Worm (Caenorhabditis elegans) whole organism, L1 larva: ENCODE results near the gene golg-4.

Experiments used
- C04F5.9 ChIP-seq: sonication (generic microtip); optimal IDR thresholded peaks from 2 replicates; lab custom pipeline; 2016; ENCODE audit warnings: missing genetic modification characterization, missing compliant biosample characterization
- C34B4.2 ChIP-seq: sonication (generic microtip); optimal IDR thresholded peaks from 2 replicates; lab custom pipeline; 2017; ENCODE audit warnings: mild to moderate bottlenecking, missing genetic modification characterization, missing compliant biosample characterization
- F16B12.6 ChIP-seq: fragments of 150-350 bp; optimal IDR thresholded peaks from 2 replicates; lab custom pipeline; 2014; ENCODE audit warnings: missing biosample characterization, missing genetic modification characterization
- blmp-1 ChIP-seq: fragments of 150-350 bp; optimal IDR thresholded peaks from 2 replicates; lab custom pipeline; 2014; ENCODE audit warnings: missing biosample characterization, missing genetic modification characterization
- ceh-82 ChIP-seq, 3 experiments: fragments of 150-350 bp in 1 of 3; sonication (generic microtip) in 2 of 3; optimal IDR thresholded peaks; 2 replicates each; lab custom pipeline; 2014 to 2017; ENCODE audit warnings: missing biosample characterization in 3 of 3, missing genetic modification characterization in 3 of 3
- dpl-1 ChIP-seq, 3 experiments: fragments of 150-350 bp in 2 of 3; sonication (generic microtip) in 1 of 3; optimal IDR thresholded peaks; 2 replicates each; lab custom pipeline; 2014 to 2017; ENCODE audit warnings: missing biosample characterization in 3 of 3, missing genetic modification characterization in 3 of 3, missing genetic modification reagents in 3 of 3
- dsc-1 ChIP-seq: sonication (generic microtip); optimal IDR thresholded peaks from 2 replicates; lab custom pipeline; 2016; ENCODE audit warnings: mild to moderate bottlenecking, missing genetic modification characterization, missing compliant biosample characterization
- efl-1 ChIP-seq, 4 experiments: fragments of 150-350 bp; optimal IDR thresholded peaks in 3 of 4; peaks in 1 of 4; 1 replicate in 1 of 4; 2 replicates in 3 of 4; lab custom pipeline; 2014; ENCODE audit warnings: missing biosample characterization in 2 of 4, missing genetic modification characterization in 2 of 4, missing genetic modification reagents in 2 of 4
- egl-27 ChIP-seq, 2 experiments: fragments of 150-350 bp in 1 of 2; sonication (generic microtip); optimal IDR thresholded peaks; 3 replicates each; lab custom pipeline; 2017 to 2018; ENCODE audit warnings: missing biosample characterization in 2 of 2, missing genetic modification characterization in 2 of 2, missing genetic modification reagents in 2 of 2
- elt-3 ChIP-seq, 6 experiments: fragments of 150-350 bp in 1 of 6; sonication (generic microtip); optimal IDR thresholded peaks; 2 replicates each; lab custom pipeline; 2017 to 2018; ENCODE audit warnings: missing biosample characterization in 6 of 6, missing genetic modification characterization in 6 of 6, inconsistent platforms in 1 of 6
- fkh-10 ChIP-seq: sonication (generic microtip); optimal IDR thresholded peaks from 2 replicates; lab custom pipeline; 2017; ENCODE audit warnings: missing biosample characterization, missing genetic modification reagents, missing genetic modification characterization
- fkh-4 ChIP-seq: sonication (generic microtip); optimal IDR thresholded peaks from 2 replicates; lab custom pipeline; 2016; ENCODE audit warnings: missing compliant biosample characterization, missing genetic modification characterization, borderline replicate concordance
- hlh-17 ChIP-seq: fragments of 200-800 bp; sonication (Bioruptor generic); optimal IDR thresholded peaks from 2 replicates; lab custom pipeline; 2018; ENCODE audit warnings: missing genetic modification characterization, mild to moderate bottlenecking, missing compliant biosample characterization, moderate library complexity, borderline replicate concordance
- irx-1 ChIP-seq: sonication (generic microtip); optimal IDR thresholded peaks from 2 replicates; lab custom pipeline; 2016; ENCODE audit warnings: missing genetic modification characterization, missing compliant biosample characterization
- jun-1 ChIP-seq: fragments of 150-350 bp; optimal IDR thresholded peaks from 2 replicates; lab custom pipeline; 2014; ENCODE audit warnings: missing biosample characterization, missing genetic modification reagents, missing genetic modification characterization
- lin-13 ChIP-seq: fragments of 150-350 bp; optimal IDR thresholded peaks from 2 replicates; lab custom pipeline; 2014; ENCODE audit warnings: missing biosample characterization, missing genetic modification reagents, missing genetic modification characterization
- lin-35 ChIP-seq, 2 experiments: fragments of 150-350 bp; optimal IDR thresholded peaks; 2 replicates each; lab custom pipeline; 2014; ENCODE audit warnings: missing biosample characterization in 2 of 2, missing genetic modification characterization in 2 of 2, missing genetic modification reagents in 2 of 2
- lsy-2 ChIP-seq, 2 experiments: fragments of 150-350 bp; optimal IDR thresholded peaks; 2 replicates each; lab custom pipeline; 2014; ENCODE audit warnings: missing biosample characterization in 2 of 2, missing genetic modification characterization in 2 of 2
- mdl-1 ChIP-seq, 2 experiments: fragments of 150-350 bp; optimal IDR thresholded peaks; 2 replicates each; lab custom pipeline; 2014 to 2017; ENCODE audit warnings: missing biosample characterization in 2 of 2, missing genetic modification characterization in 2 of 2, inconsistent platforms in 1 of 2
- nhr-12 ChIP-seq: sonication (generic microtip); optimal IDR thresholded peaks from 2 replicates; lab custom pipeline; 2017; ENCODE audit warnings: missing biosample characterization, missing genetic modification characterization
- nhr-237 ChIP-seq: fragments of 150-350 bp; optimal IDR thresholded peaks from 2 replicates; lab custom pipeline; 2014; ENCODE audit warnings: missing biosample characterization, missing genetic modification characterization
- nhr-47 ChIP-seq: sonication (generic microtip); optimal IDR thresholded peaks from 2 replicates; lab custom pipeline; 2016; ENCODE audit warnings: mild to moderate bottlenecking, missing genetic modification characterization, moderate library complexity, missing compliant biosample characterization
- nhr-76 ChIP-seq: sonication (generic microtip); optimal IDR thresholded peaks from 2 replicates; lab custom pipeline; 2017; ENCODE audit warnings: missing biosample characterization, missing genetic modification characterization
- nhr-85 ChIP-seq: sonication (generic microtip); peaks from one replicate; lab custom pipeline; 2016; ENCODE audit warnings: missing genetic modification characterization, inconsistent platforms, missing compliant biosample characterization
- pax-3 ChIP-seq: fragments of 200-800 bp; sonication (Bioruptor generic); optimal IDR thresholded peaks from 2 replicates; lab custom pipeline; 2018; ENCODE audit warnings: mild to moderate bottlenecking, missing genetic modification characterization, moderate library complexity, missing compliant biosample characterization
- skn-1 ChIP-seq: fragments of 150-350 bp; optimal IDR thresholded peaks from 2 replicates; lab custom pipeline; 2014; ENCODE audit warnings: missing biosample characterization, missing genetic modification characterization
- snu-23 ChIP-seq: sonication (generic microtip); optimal IDR thresholded peaks from 2 replicates; lab custom pipeline; 2016; ENCODE audit warnings: missing genetic modification characterization, missing compliant biosample characterization
- tlp-1 ChIP-seq: fragments of 150-350 bp; optimal IDR thresholded peaks from 2 replicates; lab custom pipeline; 2014; ENCODE audit warnings: missing biosample characterization, missing genetic modification characterization
- unc-30 ChIP-seq: sonication (generic microtip); optimal IDR thresholded peaks from 2 replicates; lab custom pipeline; 2017; ENCODE audit warnings: missing biosample characterization, missing genetic modification characterization
- xbp-1 ChIP-seq: sonication (generic microtip); optimal IDR thresholded peaks from 2 replicates; lab custom pipeline; 2016; ENCODE audit warnings: missing genetic modification characterization, missing compliant biosample characterization

Gene golg-4

DNA sequence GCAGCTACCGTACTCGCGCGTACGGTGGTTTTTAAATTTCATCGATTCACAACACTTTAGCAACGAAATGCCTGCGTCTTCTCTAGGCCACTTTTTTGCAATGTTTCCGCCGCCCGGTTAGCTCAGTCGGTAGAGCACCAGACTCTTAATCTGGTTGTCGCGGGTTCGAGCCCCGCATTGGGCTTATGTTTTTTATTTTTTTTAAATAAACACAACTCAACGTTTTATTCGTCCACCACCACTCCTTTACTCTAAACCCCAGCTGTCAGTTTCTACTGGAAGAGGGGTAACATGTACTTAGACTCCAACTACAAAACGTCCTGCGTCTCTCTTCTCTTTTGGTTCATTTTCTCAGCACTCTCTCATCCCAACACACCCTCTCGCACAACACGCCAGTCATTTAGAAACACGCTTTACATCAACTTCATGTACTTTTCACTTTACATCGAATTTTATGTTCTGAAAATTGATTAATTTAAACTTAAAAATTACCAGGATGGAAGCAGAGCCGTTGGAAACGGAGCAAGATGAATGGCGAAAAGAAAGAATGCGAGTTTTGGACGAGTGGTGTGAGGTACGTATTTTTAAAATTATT is 15.8 kb upstream of the golg-4 start, which contains the start of the genes elmd-1 and hecw-1 (continued):
- TF ChIP-seq nhr-47 (tag; lab: Kevin White, UChicago) = peak; percentile 67

ce11 chrIII:3390144-3390543 is 15.2 kb upstream of the golg-4 start:
- TF ChIP-seq dsc-1 (tag; lab: Kevin White, UChicago) (no peak), fkh-4 (no peak), unc-30 (tag; lab: Kevin White, UChicago) (no peak), C04F5.9 (tag; lab: Kevin White, UChicago) (no peak), xbp-1 (tag; lab: Kevin White, UChicago) (no peak), lin-13 (no peak), nhr-237 (tag; lab: Kevin White, UChicago) (no peak), hlh-17 (GFP tag; lab: Kevin White, UChicago) (no peak), nhr-76 (no peak), ceh-82 (tag; optimal IDR thresholded peaks at IDR 0.05; lab: Kevin White, UChicago) (no peak), F16B12.6 (tag; lab: Kevin White, UChicago) (no peak), jun-1 (tag; lab: Kevin White, UChicago) (no peak), fkh-10 (GFP tag; lab: Kevin White, UChicago) (no peak)

- TF ChIP-seq skn-1 (tag; lab: Kevin White, UChicago) (no peak), mdl-1 (tag; optimal IDR thresholded peaks at IDR 0.05; lab: Kevin White, UChicago) (no peak), nhr-12 (tag; lab: Kevin White, UChicago) (no peak)
- TF ChIP-seq, all 84 proteins: peak for 0
Measured at ce11 chrIII:3393687-3394086, 11.7 kb upstream of the golg-4 start, which contains the start of gene mlc-4. TSS of gene mlc-4 (minus strand) at chrIII:3393787.

DNA sequence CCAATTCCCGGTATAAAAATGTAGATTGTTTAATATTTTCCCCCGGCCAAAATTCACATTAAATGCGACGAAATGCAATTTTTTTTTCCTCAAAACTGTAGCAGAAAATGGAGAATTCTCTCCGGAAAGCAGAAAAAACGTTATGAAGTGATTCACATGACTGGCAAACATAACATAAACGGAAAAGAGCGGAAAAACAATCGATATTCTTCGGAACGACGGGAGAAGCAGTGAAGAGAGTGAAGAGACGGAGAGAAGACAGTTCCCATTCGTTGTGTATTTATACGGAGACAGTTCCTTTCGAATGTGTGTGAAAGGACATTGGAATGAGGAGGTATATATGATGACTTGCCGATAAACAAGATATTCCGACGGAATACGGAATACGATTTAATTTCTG is 10.3 kb upstream of the golg-4 start:
- TF ChIP-seq nhr-85 (tag; lab: Kevin White, UChicago) (peak; percentile 40), blmp-1 (tag; lab: Kevin White, UChicago) (peak; percentile 60), nhr-76 (no peak), dpl-1 (GFP tag; optimal IDR thresholded peaks at IDR 0.05; lab: Kevin White, UChicago) (no peak), elt-3 (tag; optimal IDR thresholded peaks at IDR 0.05; lab: Kevin White, UChicago) (peak in 1 of 6 experiments; percentile 7), tlp-1 (tag; lab: Kevin White, UChicago) (no peak), lin-35 (GFP tag; optimal IDR thresholded peaks at IDR 0.05; lab: Kevin White, UChicago) (no peak)

- TF ChIP-seq efl-1 (optimal IDR thresholded peaks at IDR 0.05; lab: Kevin White, UChicago) = peak; percentile 26 to 54
- peak; percentile 68 to 94 for TF ChIP-seq efl-1 (GFP tag; optimal IDR thresholded peaks at IDR 0.05 in 1 of 2; lab: Kevin White, UChicago)
- no peak for TF ChIP-seq pax-3 (tag; lab: Kevin White, UChicago)
- TF ChIP-seq lsy-2 (tag; optimal IDR thresholded peaks at IDR 0.05; lab: Kevin White, UChicago) = peak in 1 of 2 experiments; percentile 64
- no peak for TF ChIP-seq C34B4.2 (tag; lab: Kevin White, UChicago)
- TF ChIP-seq irx-1 (tag; lab: Kevin White, UChicago) = no peak
- TF ChIP-seq snu-23 (GFP tag; lab: Kevin White, UChicago) = peak; percentile 5
- peak; percentile 37 to 77 for TF ChIP-seq lin-35 (GFP tag; optimal IDR thresholded peaks at IDR 0.05; lab: Kevin White, UChicago)
- TF ChIP-seq dpl-1 (GFP tag; optimal IDR thresholded peaks at IDR 0.05; lab: Kevin White, UChicago) = peak; percentile 21 to 74 (median 62)
- TF ChIP-seq ceh-82 (tag; optimal IDR thresholded peaks at IDR 0.05; lab: Kevin White, UChicago) = peak in 1 of 3 experiments; percentile 22
Measured at ce11 chrIII:3395874-3396467, 9.4 kb upstream of the golg-4 start, which contains the start of gene cri-3. TSS of gene cri-3 (plus strand) at chrIII:3396355.

DNA sequence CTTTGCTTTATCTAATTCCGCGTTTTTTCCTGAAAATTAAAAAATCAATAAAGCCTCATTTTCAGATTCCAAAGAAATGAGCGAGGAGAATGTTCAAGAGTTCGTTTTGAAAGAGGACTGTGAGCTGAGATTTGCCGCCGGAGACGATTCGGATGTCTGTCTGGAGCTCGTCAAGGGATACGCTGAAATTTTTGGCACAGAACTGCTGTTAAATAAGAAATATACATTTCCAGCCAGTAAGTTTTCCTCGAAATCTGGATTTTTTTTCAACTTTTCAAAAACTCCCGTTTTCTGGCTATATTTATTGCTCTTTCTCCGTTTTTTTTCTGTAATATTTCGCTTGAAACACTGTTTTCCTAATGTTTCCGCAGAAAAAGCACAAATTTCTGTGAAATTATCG is 7.7 kb upstream of the golg-4 start, which contains the start of gene clpf-1:
Gene clpf-1 (plus strand): TSS at position 66 of the 400 bp plus-strand sequence.
- TF ChIP-seq efl-1 (optimal IDR thresholded peaks at IDR 0.05; lab: Kevin White, UChicago) (no peak), efl-1 (GFP tag; optimal IDR thresholded peaks at IDR 0.05 in 1 of 2; lab: Kevin White, UChicago) (peak in 1 of 2 experiments; percentile 70), egl-27 (tag; optimal IDR thresholded peaks at IDR 0.05; lab: Kevin White, UChicago) (no peak)
